Fruit fly (Drosophila melanogaster): Measurements from ENCODE around the gene REPTOR-BP.

The REPTOR-BP gene

dm6 chr2L:10306518-10307260 lies 42.8 kb downstream of the REPTOR-BP start, which contains the start of the genes CG5390 and CG4968:
Gene CG5390, minus strand, starts transcription at chr2L:10306594.
Gene CG4968, plus strand, starts transcription at chr2L:10306922.
- peak; percentile 59 for TF ChIP-seq noc (tag; optimal IDR thresholded peaks at IDR 0.05)

- no peak for TF ChIP-seq noc (tag; optimal IDR thresholded peaks at IDR 0.05)
Observed at dm6 chr2L:10310614-10311382, 46.9 kb downstream of the REPTOR-BP start, which contains the start of gene Cdk5alpha. Gene Cdk5alpha, minus strand, starts transcription at chr2L:10310956.

- no peak for TF ChIP-seq noc (tag; optimal IDR thresholded peaks at IDR 0.05)
Observed at dm6 chr2L:10311822-10312221, 47.9 kb downstream of the REPTOR-BP start.

- no peak for TF ChIP-seq noc (tag; optimal IDR thresholded peaks at IDR 0.05)
Observed at dm6 chr2L:10314327-10315210, 50.6 kb downstream of the REPTOR-BP start, which contains the start of the genes Usp14 and CG4972. Gene Usp14, minus strand, starts transcription at chr2L:10314396. Gene CG4972, plus strand, starts transcription at chr2L:10314792.

All from whole organism, larva.